Worm (Caenorhabditis elegans) whole organism, late embryonic: ENCODE data around the gene F54B11.11.

ENCODE experiments used
- C08G9.2 ChIP-seq: sonication (generic microtip); optimal IDR thresholded peaks from 2 replicates; lab custom pipeline; 2016; ENCODE audit warnings: mild to moderate bottlenecking, missing genetic modification characterization, moderate library complexity, missing compliant biosample characterization
- F13H6.1 ChIP-seq: sonication (generic microtip); optimal IDR thresholded peaks from 2 replicates; lab custom pipeline; 2016; ENCODE audit warnings: missing genetic modification characterization, missing compliant biosample characterization
- K02D7.2 ChIP-seq: sonication (generic microtip); optimal IDR thresholded peaks from 2 replicates; lab custom pipeline; 2017; ENCODE audit warnings: mild to moderate bottlenecking, missing genetic modification characterization, missing compliant biosample characterization
- K09A11.1 ChIP-seq: sonication (generic microtip); optimal IDR thresholded peaks from 2 replicates; lab custom pipeline; 2017; ENCODE audit warnings: antibody characterized with exemption, mild to moderate bottlenecking, missing genetic modification characterization, missing compliant biosample characterization; ENCODE audit not compliant: insufficient read depth
- ahr-1 ChIP-seq: sonication (generic microtip); optimal IDR thresholded peaks from 2 replicates; lab custom pipeline; 2016; ENCODE audit warnings: missing genetic modification characterization, missing compliant biosample characterization
- ama-1 ChIP-seq: fragments of 150-350 bp; optimal IDR thresholded peaks from 2 replicates; lab custom pipeline; 2014
- ceh-14 ChIP-seq: sonication (generic microtip); optimal IDR thresholded peaks from 2 replicates; lab custom pipeline; 2016; ENCODE audit warnings: missing genotype, missing genetic modification characterization, missing compliant biosample characterization
- ceh-18 ChIP-seq: sonication (generic microtip); optimal IDR thresholded peaks from 2 replicates; lab custom pipeline; 2016; ENCODE audit warnings: missing genetic modification characterization, missing compliant biosample characterization
- ceh-19 ChIP-seq: fragments of 200-800 bp; sonication (Bioruptor generic); optimal IDR thresholded peaks from 2 replicates; lab custom pipeline; 2018; ENCODE audit warnings: mild to moderate bottlenecking, missing genetic modification characterization, missing compliant biosample characterization
- ceh-22 ChIP-seq: sonication (generic microtip); optimal IDR thresholded peaks from 2 replicates; lab custom pipeline; 2017; ENCODE audit warnings: missing biosample characterization, missing genetic modification characterization
- ceh-34 ChIP-seq: sonication (generic microtip); optimal IDR thresholded peaks from 2 replicates; lab custom pipeline; 2016; ENCODE audit warnings: mild to moderate bottlenecking, missing genetic modification characterization, missing compliant biosample characterization
- ceh-45 ChIP-seq: fragments of 200-800 bp; sonication (Bioruptor generic); IDR thresholded peaks from 2 replicates; pipeline ENCODE4 v1.3.6; 2022; ENCODE audit warnings: missing genetic modification reagents, missing genetic modification characterization, missing compliant biosample characterization
- ceh-48 ChIP-seq: sonication (generic microtip); optimal IDR thresholded peaks from 2 replicates; lab custom pipeline; 2016; ENCODE audit warnings: missing genetic modification characterization, inconsistent platforms, missing compliant biosample characterization
- ceh-6 ChIP-seq: fragments of 200-800 bp; sonication (Bioruptor generic); optimal IDR thresholded peaks from 2 replicates; lab custom pipeline; 2018; ENCODE audit warnings: mild to moderate bottlenecking, missing genetic modification characterization, missing compliant biosample characterization
- ceh-9 ChIP-seq: sonication (generic microtip); optimal IDR thresholded peaks from 2 replicates; lab custom pipeline; 2016; ENCODE audit warnings: mild to moderate bottlenecking, missing genetic modification characterization, inconsistent platforms, missing compliant biosample characterization
- che-1 ChIP-seq: sonication (generic microtip); optimal IDR thresholded peaks from 2 replicates; lab custom pipeline; 2016; ENCODE audit warnings: mild to moderate bottlenecking, missing genetic modification characterization, missing compliant biosample characterization
- dmd-4 ChIP-seq: sonication (generic microtip); optimal IDR thresholded peaks from 2 replicates; lab custom pipeline; 2016; ENCODE audit warnings: borderline replicate concordance, missing genetic modification characterization, missing compliant biosample characterization
- ets-4 ChIP-seq: sonication (generic microtip); optimal IDR thresholded peaks from 2 replicates; lab custom pipeline; 2016; ENCODE audit warnings: missing genetic modification characterization, missing compliant biosample characterization
- fax-1 ChIP-seq: sonication (generic microtip); optimal IDR thresholded peaks from 2 replicates; lab custom pipeline; 2016; ENCODE audit warnings: missing genotype, missing genetic modification characterization, missing compliant biosample characterization
- fkh-10 ChIP-seq: fragments of 150-350 bp; optimal IDR thresholded peaks from 2 replicates; lab custom pipeline; 2014; ENCODE audit warnings: missing biosample characterization, missing genetic modification reagents, missing genetic modification characterization
- hlh-13 ChIP-seq: fragments of 200-800 bp; sonication (Bioruptor generic); optimal IDR thresholded peaks from 2 replicates; lab custom pipeline; 2018; ENCODE audit warnings: mild to moderate bottlenecking, missing genetic modification characterization, missing compliant biosample characterization
- hlh-30 ChIP-seq: sonication (generic microtip); optimal IDR thresholded peaks from 2 replicates; lab custom pipeline; 2017; ENCODE audit warnings: antibody characterized with exemption, missing genetic modification characterization, missing compliant biosample characterization; ENCODE audit not compliant: insufficient read depth
- hlh-6 ChIP-seq: sonication (generic microtip); optimal IDR thresholded peaks from 2 replicates; lab custom pipeline; 2016; ENCODE audit warnings: missing genotype, missing genetic modification characterization, missing compliant biosample characterization
- madf-2 ChIP-seq: sonication (generic microtip); optimal IDR thresholded peaks from 2 replicates; lab custom pipeline; 2017; ENCODE audit warnings: missing genetic modification characterization, missing compliant biosample characterization
- mec-3 ChIP-seq: sonication (generic microtip); optimal IDR thresholded peaks from 2 replicates; lab custom pipeline; 2016; ENCODE audit warnings: borderline replicate concordance, missing genetic modification characterization, missing compliant biosample characterization
- nfya-1 ChIP-seq: sonication (generic microtip); optimal IDR thresholded peaks from 2 replicates; lab custom pipeline; 2017; ENCODE audit warnings: missing genetic modification characterization, mild to moderate bottlenecking, missing compliant biosample characterization, antibody characterized with exemption, moderate library complexity
- nhr-11 ChIP-seq: fragments of 150-350 bp; optimal IDR thresholded peaks from 2 replicates; lab custom pipeline; 2014; ENCODE audit warnings: missing biosample characterization, missing genetic modification characterization
- nhr-232 ChIP-seq: sonication (generic microtip); optimal IDR thresholded peaks from 2 replicates; lab custom pipeline; 2016; ENCODE audit warnings: missing genetic modification characterization, missing compliant biosample characterization
- npax-4 ChIP-seq: sonication (generic microtip); optimal IDR thresholded peaks from 2 replicates; lab custom pipeline; 2016; ENCODE audit warnings: missing genetic modification characterization, missing compliant biosample characterization
- pag-3 ChIP-seq: sonication (generic microtip); optimal IDR thresholded peaks from 2 replicates; lab custom pipeline; 2016; ENCODE audit warnings: missing compliant biosample characterization, missing genetic modification characterization, borderline replicate concordance
- pat-9 ChIP-seq: fragments of 200-800 bp; sonication (Bioruptor generic); optimal IDR thresholded peaks from 2 replicates; lab custom pipeline; 2018; ENCODE audit warnings: mild to moderate bottlenecking, missing genetic modification characterization, moderate library complexity, missing compliant biosample characterization
- pha-4 ChIP-seq: fragments of 150-350 bp; optimal IDR thresholded peaks from 2 replicates; lab custom pipeline; 2018; ENCODE audit warnings: missing biosample characterization, missing genetic modification reagents, missing genetic modification characterization
- pqm-1 ChIP-seq: sonication (generic microtip); optimal IDR thresholded peaks from 2 replicates; lab custom pipeline; 2016; ENCODE audit warnings: missing genetic modification characterization, missing compliant biosample characterization
- ref-2 ChIP-seq: sonication (generic microtip); optimal IDR thresholded peaks from 2 replicates; lab custom pipeline; 2016; ENCODE audit warnings: missing genetic modification characterization, missing compliant biosample characterization
- rnt-1 ChIP-seq: sonication (generic microtip); optimal IDR thresholded peaks from 2 replicates; lab custom pipeline; 2016; ENCODE audit warnings: missing genetic modification characterization, missing compliant biosample characterization
- sox-2 ChIP-seq: fragments of 200-800 bp; sonication (Bioruptor generic); IDR thresholded peaks from 2 replicates; pipeline ENCODE4 v1.3.6; 2022; ENCODE audit warnings: missing genetic modification reagents, missing genetic modification characterization, missing compliant biosample characterization
- sox-4 ChIP-seq: sonication (generic microtip); optimal IDR thresholded peaks from 2 replicates; lab custom pipeline; 2017; ENCODE audit warnings: mild to moderate bottlenecking, missing genetic modification characterization, inconsistent platforms, missing compliant biosample characterization
- syd-9 ChIP-seq: sonication (generic microtip); optimal IDR thresholded peaks from 2 replicates; lab custom pipeline; 2016; ENCODE audit warnings: mild to moderate bottlenecking, missing genetic modification characterization, moderate library complexity, missing compliant biosample characterization
- tbx-2 ChIP-seq: sonication (generic microtip); optimal IDR thresholded peaks from 2 replicates; lab custom pipeline; 2016; ENCODE audit warnings: missing genetic modification characterization, missing compliant biosample characterization
- tbx-7 ChIP-seq: sonication (generic microtip); optimal IDR thresholded peaks from 2 replicates; lab custom pipeline; 2016; ENCODE audit warnings: missing genotype, missing genetic modification characterization, missing compliant biosample characterization
- ttx-3 ChIP-seq: sonication (generic microtip); optimal IDR thresholded peaks from 2 replicates; lab custom pipeline; 2016; ENCODE audit warnings: missing genetic modification reagents, missing genetic modification characterization, missing compliant biosample characterization
- unc-3 ChIP-seq, 2 experiments: fragments of 200-800 bp in 1 of 2; sonication (Bioruptor generic) in 1 of 2; sonication (generic microtip) in 1 of 2; conservative IDR thresholded peaks in 1 of 2; optimal IDR thresholded peaks in 1 of 2; 2 replicates each; pipeline versions ENCODE4 v1.3.6 to Lab custom; 2016 to 2022; ENCODE audit warnings: missing compliant biosample characterization in 2 of 2, missing genetic modification characterization in 2 of 2, missing genetic modification reagents in 1 of 2
- unc-42 ChIP-seq: sonication (generic microtip); optimal IDR thresholded peaks from 2 replicates; lab custom pipeline; 2016; ENCODE audit warnings: missing genotype, missing genetic modification characterization, missing compliant biosample characterization
- zip-5 ChIP-seq: sonication (generic microtip); optimal IDR thresholded peaks from 2 replicates; lab custom pipeline; 2016; ENCODE audit warnings: missing genetic modification characterization, missing compliant biosample characterization

The F54B11.11 gene

ce11 chrX:13569854-13570253 lies 8.7 kb upstream of the F54B11.11 start, which contains the start of gene R01E6.7:
R01E6.7 (minus strand) TSS chrX:13569954.
- no peak for TF ChIP-seq zip-5 (tag; lab: Kevin White, UChicago)
- TF ChIP-seq pqm-1 = no peak
- no peak for TF ChIP-seq syd-9
- no peak for TF ChIP-seq ceh-34
- TF ChIP-seq rnt-1 (tag; lab: Kevin White, UChicago) = no peak
- TF ChIP-seq hlh-13 (GFP tag; lab: Kevin White, UChicago) = no peak
- no peak for TF ChIP-seq dmd-4 (tag; lab: Kevin White, UChicago)

- TF ChIP-seq ceh-34 (no peak), nfya-1 (tag; lab: Kevin White, UChicago) (no peak), ceh-45 (no peak), K09A11.1 (tag; lab: Kevin White, UChicago) (no peak)
Measured at ce11 chrX:13574029-13574428, 4.6 kb upstream of the F54B11.11 start.

ce11 chrX:13581820-13582219 lies 3.2 kb downstream of the F54B11.11 start, which contains the start of gene F54B11.10:
F54B11.10 (plus strand) TSS chrX:13582120.
- TF ChIP-seq tbx-2 (tag; lab: Kevin White, UChicago) (no peak), syd-9 (no peak), hlh-13 (GFP tag; lab: Kevin White, UChicago) (no peak), unc-3 (GFP tag; conservative IDR thresholded peaks at IDR 0.05; lab: Robert Waterston, UW) (no peak), unc-3 (tag; optimal IDR thresholded peaks at IDR 0.05; lab: Kevin White, UChicago) (no peak), C08G9.2 (tag; lab: Kevin White, UChicago) (no peak), npax-4 (tag; lab: Kevin White, UChicago) (no peak), ceh-34 (no peak), ceh-19 (GFP tag; lab: Kevin White, UChicago) (no peak), ahr-1 (no peak), che-1 (no peak), unc-42 (tag; lab: Kevin White, UChicago) (no peak), ceh-9 (tag; lab: Kevin White, UChicago) (no peak), pat-9 (tag; lab: Kevin White, UChicago) (no peak), tbx-7 (tag; lab: Kevin White, UChicago) (no peak), F13H6.1 (tag; lab: Kevin White, UChicago) (no peak), madf-2 (tag; lab: Kevin White, UChicago) (no peak), mec-3 (tag; lab: Kevin White, UChicago) (no peak), nhr-232 (tag; lab: Kevin White, UChicago) (no peak), hlh-30 (tag; lab: Kevin White, UChicago) (no peak)

ce11 chrX:13583895-13584344 lies 5.3 kb downstream of the F54B11.11 start:
- TF ChIP-seq syd-9 (no peak), pag-3 (tag; lab: Kevin White, UChicago) (no peak), unc-42 (tag; lab: Kevin White, UChicago) (no peak), ceh-22 (tag; lab: Kevin White, UChicago) (peak; percentile 52), npax-4 (tag; lab: Kevin White, UChicago) (no peak), hlh-6 (tag; lab: Kevin White, UChicago) (peak; percentile 70), ama-1 (no peak), ceh-18 (tag; lab: Kevin White, UChicago) (peak; percentile 61), ceh-6 (GFP tag; lab: Kevin White, UChicago) (peak; percentile 44), ceh-14 (tag; lab: Kevin White, UChicago) (peak; percentile 2), fax-1 (tag; lab: Kevin White, UChicago) (no peak), sox-4 (tag; lab: Kevin White, UChicago) (peak; percentile 25), K09A11.1 (tag; lab: Kevin White, UChicago) (no peak), F13H6.1 (tag; lab: Kevin White, UChicago) (peak; percentile 23), pqm-1 (no peak), pha-4 (tag; lab: Kevin White, UChicago) (no peak), tbx-7 (tag; lab: Kevin White, UChicago) (no peak), nhr-11 (no peak), ref-2 (tag; lab: Kevin White, UChicago) (peak; percentile 90), ceh-19 (GFP tag; lab: Kevin White, UChicago) (no peak), che-1 (no peak), pat-9 (tag; lab: Kevin White, UChicago) (no peak), ttx-3 (tag; lab: Kevin White, UChicago) (no peak), fkh-10 (no peak), nhr-232 (tag; lab: Kevin White, UChicago) (peak; percentile 25), ets-4 (tag; lab: Kevin White, UChicago) (no peak), ceh-9 (tag; lab: Kevin White, UChicago) (no peak), sox-2 (GFP tag; lab: Robert Waterston, UW) (no peak; the same call in 1 of the 2 replicates), hlh-30 (tag; lab: Kevin White, UChicago) (peak; percentile 46), ceh-48 (tag; lab: Kevin White, UChicago) (peak; percentile 55), K02D7.2 (tag; lab: Kevin White, UChicago) (no peak)
